Worm (Caenorhabditis elegans) whole organism, L4/young adult: ENCODE measurements around the gene mob-1.

ENCODE experiments used
- W03F9.2 ChIP-seq: fragments of 150-350 bp; optimal IDR thresholded peaks from 2 replicates; lab custom pipeline; 2014; ENCODE audit warnings: missing biosample characterization, missing genetic modification characterization
- dao-5 ChIP-seq: sonication (generic microtip); optimal IDR thresholded peaks from 2 replicates; lab custom pipeline; 2016; ENCODE audit warnings: missing genotype, missing genetic modification characterization, moderate library complexity, missing compliant biosample characterization
- him-1 ChIP-seq: sonication (generic microtip); optimal IDR thresholded peaks from 2 replicates; lab custom pipeline; 2016; ENCODE audit warnings: missing genotype, missing genetic modification reagents, missing genetic modification characterization, missing compliant biosample characterization

- TF ChIP-seq him-1 (tag; lab: Kevin White, UChicago) (no peak), dao-5 (no peak), W03F9.2 (tag; lab: Kevin White, UChicago) (no peak)
These were observed 11.5 kb downstream of the mob-1 start for ce11 chrIV:11871898-11872297.
